Fruit fly (Drosophila melanogaster) S2 (cell line): ENCODE results near the gene CG15418.
A peak's percentile ranks its signal among the peaks of the same experiment; 100 is the strongest.

Source experiments
- CG8478 ChIP-seq: fragments of >200 bp; optimal IDR thresholded peaks from 2 replicates; lab custom pipeline; 2018
- CTCF ChIP-seq, 2 experiments: fragments of >200 bp; optimal IDR thresholded peaks; 2 replicates each; lab custom pipeline; 2018

The CG15418 gene

DNA sequence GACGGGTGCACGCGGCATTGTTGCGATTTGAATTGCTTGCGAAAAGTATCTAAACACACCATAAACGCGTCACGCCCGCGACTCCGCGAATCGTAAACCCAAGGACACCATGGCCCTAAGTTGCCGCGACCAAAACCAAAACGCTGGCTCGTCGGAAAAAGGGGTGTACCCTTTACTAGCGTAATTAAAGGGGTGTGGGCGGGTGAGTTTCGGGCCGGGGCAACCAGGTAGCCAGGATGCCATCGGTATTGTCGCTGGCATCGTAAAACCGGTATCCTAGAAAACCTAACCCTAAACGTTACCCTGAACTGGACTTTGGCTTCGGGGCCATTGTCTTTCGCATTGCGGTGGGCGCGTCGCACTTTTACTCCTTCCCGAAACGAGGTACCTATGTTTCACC is 10.9 kb downstream of the CG15418 start:
- TF ChIP-seq CG8478: no peak
- TF ChIP-seq CTCF (optimal IDR thresholded peaks at IDR 0.05; lab: Kevin White, UChicago): no peak

dm6 chr2L:3608781-3609180 is 12.7 kb downstream of the CG15418 start:
- no peak for TF ChIP-seq CG8478
- TF ChIP-seq CTCF (optimal IDR thresholded peaks at IDR 0.05; lab: Kevin White, UChicago): no peak

dm6 chr2L:3606462-3607270 is 14.8 kb downstream of the CG15418 start, which contains the start of gene odd:
TSS of gene odd (minus strand) at chr2L:3606756.
- TF ChIP-seq CTCF (optimal IDR thresholded peaks at IDR 0.05; lab: Kevin White, UChicago) (peak in 1 of 2 experiments; percentile 49), CG8478 (no peak)

- no peak for TF ChIP-seq CG8478
- no peak for TF ChIP-seq CTCF (optimal IDR thresholded peaks at IDR 0.05; lab: Kevin White, UChicago)
These were observed 15.8 kb downstream of the CG15418 start for dm6 chr2L:3605673-3606072.

DNA sequence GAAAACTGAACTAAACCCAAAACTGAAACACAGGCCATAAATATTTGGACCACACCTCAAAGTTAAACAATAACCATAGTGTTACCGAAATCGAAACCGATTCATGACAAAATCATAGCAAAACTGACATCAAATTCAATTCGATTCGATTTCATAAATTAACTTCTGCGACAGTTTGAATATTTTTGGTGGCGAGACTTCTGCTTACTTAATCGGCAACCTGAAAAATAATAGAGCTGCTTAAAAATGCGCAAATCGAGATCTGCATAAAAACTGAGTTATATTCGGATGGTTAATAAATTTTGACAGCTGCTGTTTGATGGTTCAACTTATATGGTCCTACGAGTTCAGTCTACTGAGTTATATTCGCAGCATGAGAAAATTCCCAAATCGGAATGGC is 18.0 kb downstream of the CG15418 start:
- no peak for TF ChIP-seq CG8478
- no peak for TF ChIP-seq CTCF (optimal IDR thresholded peaks at IDR 0.05; lab: Kevin White, UChicago)

- no peak for TF ChIP-seq CG8478
- TF ChIP-seq CTCF (optimal IDR thresholded peaks at IDR 0.05; lab: Kevin White, UChicago): no peak
These were observed 18.9 kb downstream of the CG15418 start for dm6 chr2L:3602589-3602988.

dm6 chr2L:3600847-3601246 is 20.7 kb downstream of the CG15418 start:
- TF ChIP-seq CG8478 (no peak), CTCF (optimal IDR thresholded peaks at IDR 0.05; lab: Kevin White, UChicago) (no peak)

DNA sequence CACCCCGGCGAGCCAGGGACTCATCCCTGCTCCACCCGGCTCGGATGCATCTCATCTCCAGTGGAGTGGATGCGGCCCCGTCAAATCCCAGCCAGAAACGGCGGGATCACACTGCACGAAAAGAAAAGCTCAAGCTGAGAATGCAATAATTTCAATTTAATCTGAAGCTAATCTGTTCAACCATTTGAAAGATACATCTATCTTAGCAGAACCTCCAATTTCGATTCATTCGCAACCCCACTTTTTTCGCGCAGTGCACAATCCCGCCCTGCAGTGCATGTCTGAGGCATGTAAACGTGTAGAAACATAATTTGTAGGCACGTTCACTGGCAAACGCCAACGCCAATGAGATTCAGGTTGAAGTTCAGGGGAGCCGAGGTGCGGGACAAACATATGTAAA is 23.0 kb downstream of the CG15418 start:
- TF ChIP-seq CTCF (optimal IDR thresholded peaks at IDR 0.05; lab: Kevin White, UChicago) (no peak), CG8478 (no peak)

- no peak for TF ChIP-seq CG8478
- TF ChIP-seq CTCF (optimal IDR thresholded peaks at IDR 0.05; lab: Kevin White, UChicago): no peak
These were observed 24.4 kb downstream of the CG15418 start for dm6 chr2L:3597126-3597525.

dm6 chr2L:3594629-3595028 is 26.9 kb downstream of the CG15418 start:
- TF ChIP-seq CTCF (optimal IDR thresholded peaks at IDR 0.05; lab: Kevin White, UChicago) (no peak), CG8478 (no peak)

dm6 chr2L:3594000-3594399 is 27.5 kb downstream of the CG15418 start:
- TF ChIP-seq CG8478 (no peak), CTCF (optimal IDR thresholded peaks at IDR 0.05; lab: Kevin White, UChicago) (no peak)

DNA sequence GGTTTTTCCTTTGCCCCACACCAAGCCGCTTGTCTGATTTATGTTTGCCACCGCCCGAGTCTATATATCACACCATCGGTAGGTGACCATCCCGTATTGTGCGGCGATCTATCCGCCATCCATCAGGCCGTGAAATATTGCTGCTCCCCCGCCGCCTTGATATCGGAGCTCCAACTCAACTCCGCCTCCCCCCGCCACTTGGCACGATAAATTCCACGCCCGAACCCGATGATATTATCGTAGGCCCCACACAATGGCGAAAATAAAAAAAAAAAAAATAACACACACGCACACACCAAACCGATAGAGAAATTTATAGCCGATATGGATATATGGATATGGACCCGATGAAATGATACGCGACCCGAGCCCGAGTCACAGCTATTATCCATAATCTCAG is 30.7 kb downstream of the CG15418 start:
- TF ChIP-seq CTCF (optimal IDR thresholded peaks at IDR 0.05; lab: Kevin White, UChicago) (no peak), CG8478 (no peak)

- no peak for TF ChIP-seq CTCF (optimal IDR thresholded peaks at IDR 0.05; lab: Kevin White, UChicago)
These were observed 32.7 kb downstream of the CG15418 start for dm6 chr2L:3588841-3589240.

DNA sequence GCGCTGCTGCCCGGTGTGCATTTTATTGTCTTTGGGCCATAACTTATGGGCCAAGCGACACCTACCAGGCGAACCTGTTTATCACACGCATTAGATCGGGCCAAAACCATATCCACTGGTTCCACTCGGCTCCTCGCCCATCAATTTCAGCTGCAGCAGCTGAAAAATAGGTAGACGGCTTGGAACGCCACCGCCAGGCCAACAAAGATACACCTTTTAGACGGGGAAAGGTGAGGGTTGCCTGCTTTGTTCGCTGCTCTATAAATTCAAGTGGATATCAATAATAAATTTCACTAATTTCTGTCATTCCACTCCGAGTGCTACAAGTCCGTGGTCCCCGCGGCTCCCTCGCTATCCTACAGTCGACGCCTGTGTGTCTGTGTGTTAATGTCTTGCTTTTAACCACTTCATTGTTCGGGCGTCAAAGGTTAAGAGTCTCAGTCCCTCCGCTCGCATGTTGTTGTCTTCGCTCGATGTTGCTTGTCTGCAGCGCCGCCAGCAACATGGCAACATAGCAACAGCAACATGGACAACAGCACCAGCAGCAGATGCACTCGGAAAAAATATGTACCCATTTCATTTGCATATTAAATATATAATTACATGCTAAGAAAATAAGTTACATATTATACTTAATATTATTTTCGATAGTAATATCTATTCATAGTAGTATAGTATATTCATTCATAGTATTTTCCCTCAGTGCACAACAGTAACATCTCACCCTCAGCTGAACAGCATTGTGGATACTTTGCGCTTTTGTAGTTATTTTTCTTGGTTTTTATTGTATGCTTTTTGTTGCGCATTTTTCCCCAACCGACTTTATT is 33.4 kb downstream of the CG15418 start:
- TF ChIP-seq CG8478 (no peak), CTCF (optimal IDR thresholded peaks at IDR 0.05; lab: Kevin White, UChicago) (no peak)

dm6 chr2L:3587286-3587685 is 34.2 kb downstream of the CG15418 start:
- TF ChIP-seq CTCF (optimal IDR thresholded peaks at IDR 0.05; lab: Kevin White, UChicago) (no peak), CG8478 (no peak)

dm6 chr2L:3585318-3585717 is 36.2 kb downstream of the CG15418 start:
- TF ChIP-seq CTCF (optimal IDR thresholded peaks at IDR 0.05; lab: Kevin White, UChicago) (no peak), CG8478 (no peak)
